Worm (Caenorhabditis elegans) whole organism, mixed stage, embryonic: ENCODE results near the gene C05G5.7.

Experiments used
- ceh-43 ChIP-seq: fragments of 200-800 bp; sonication (Bioruptor generic); optimal IDR thresholded peaks from 2 replicates; lab custom pipeline; 2018; ENCODE audit warnings: mild to moderate bottlenecking, missing genetic modification characterization, moderate library complexity, missing compliant biosample characterization
- elt-1 ChIP-seq: sonication (generic microtip); optimal IDR thresholded peaks from 2 replicates; lab custom pipeline; 2017; ENCODE audit warnings: missing genetic modification characterization, mild to moderate bottlenecking, missing compliant biosample characterization, antibody characterized with exemption, moderate library complexity, borderline replicate concordance; ENCODE audit not compliant: insufficient read depth
- elt-3 ChIP-seq: fragments of 150-350 bp; optimal IDR thresholded peaks from 2 replicates; lab custom pipeline; 2014; ENCODE audit warnings: missing biosample characterization, missing genetic modification characterization
- ham-2 ChIP-seq: fragments of 200-800 bp; sonication (Bioruptor generic); optimal IDR thresholded peaks from 2 replicates; lab custom pipeline; 2018; ENCODE audit warnings: mild to moderate bottlenecking, missing genetic modification characterization, missing compliant biosample characterization
- nhr-12 ChIP-seq: fragments of 150-350 bp; optimal IDR thresholded peaks from 2 replicates; lab custom pipeline; 2014; ENCODE audit warnings: missing biosample characterization, missing genetic modification characterization
- nhr-76 ChIP-seq: sonication (generic microtip); optimal IDR thresholded peaks from 2 replicates; lab custom pipeline; 2017; ENCODE audit warnings: missing biosample characterization, missing genetic modification characterization
- pha-4 ChIP-seq: fragments of 150-350 bp; optimal IDR thresholded peaks from 2 replicates; lab custom pipeline; 2018; ENCODE audit warnings: missing biosample characterization, missing genetic modification reagents, missing genetic modification characterization
- unc-62 ChIP-seq: fragments of 150-350 bp; optimal IDR thresholded peaks from 2 replicates; lab custom pipeline; 2014; ENCODE audit warnings: missing biosample characterization, missing genetic modification reagents, missing genetic modification characterization

ce11 chrX:14695892-14696291, 47.7 kb downstream of the C05G5.7 start:
- TF ChIP-seq nhr-12 (tag; lab: Kevin White, UChicago): no peak
- no peak for TF ChIP-seq pha-4 (tag; lab: Kevin White, UChicago)
- no peak for TF ChIP-seq elt-3
- TF ChIP-seq unc-62 (GFP tag; lab: Kevin White, UChicago): no peak
- no peak for TF ChIP-seq nhr-76 (tag; lab: Kevin White, UChicago)
- TF ChIP-seq ceh-43 (GFP tag; lab: Kevin White, UChicago): no peak
- no peak for TF ChIP-seq ham-2 (GFP tag; lab: Kevin White, UChicago)
- TF ChIP-seq elt-1 (tag; lab: Kevin White, UChicago): no peak
